Worm (Caenorhabditis elegans) whole organism, late embryonic: ENCODE data around the gene T26C12.1.

ENCODE experiments used
- C38D4.7 ChIP-seq: fragments of 200-800 bp; sonication (Bioruptor generic); optimal IDR thresholded peaks from 2 replicates; lab custom pipeline; 2018; ENCODE audit warnings: mild to moderate bottlenecking, missing genetic modification characterization, moderate library complexity, missing compliant biosample characterization
- Y22D7AL.16 ChIP-seq: sonication (generic microtip); optimal IDR thresholded peaks from 2 replicates; lab custom pipeline; 2016; ENCODE audit warnings: missing genetic modification characterization, missing compliant biosample characterization
- ama-1 ChIP-seq: fragments of 150-350 bp; optimal IDR thresholded peaks from 2 replicates; lab custom pipeline; 2014
- ceh-14 ChIP-seq: sonication (generic microtip); optimal IDR thresholded peaks from 2 replicates; lab custom pipeline; 2016; ENCODE audit warnings: missing genotype, missing genetic modification characterization, missing compliant biosample characterization
- ceh-18 ChIP-seq: sonication (generic microtip); optimal IDR thresholded peaks from 2 replicates; lab custom pipeline; 2016; ENCODE audit warnings: missing genetic modification characterization, missing compliant biosample characterization
- ceh-19 ChIP-seq: fragments of 200-800 bp; sonication (Bioruptor generic); optimal IDR thresholded peaks from 2 replicates; lab custom pipeline; 2018; ENCODE audit warnings: mild to moderate bottlenecking, missing genetic modification characterization, missing compliant biosample characterization
- ceh-2 ChIP-seq: sonication (generic microtip); optimal IDR thresholded peaks from 2 replicates; lab custom pipeline; 2016; ENCODE audit warnings: missing genotype, missing genetic modification characterization, missing compliant biosample characterization
- ceh-22 ChIP-seq: sonication (generic microtip); optimal IDR thresholded peaks from 2 replicates; lab custom pipeline; 2017; ENCODE audit warnings: missing biosample characterization, missing genetic modification characterization
- ceh-30 ChIP-seq: fragments of 150-350 bp; optimal IDR thresholded peaks from 2 replicates; lab custom pipeline; 2014; ENCODE audit warnings: missing biosample characterization, missing genetic modification characterization
- ceh-31 ChIP-seq: sonication (generic microtip); optimal IDR thresholded peaks from 2 replicates; lab custom pipeline; 2016; ENCODE audit warnings: missing genetic modification characterization, missing compliant biosample characterization
- ceh-34 ChIP-seq: sonication (generic microtip); optimal IDR thresholded peaks from 2 replicates; lab custom pipeline; 2016; ENCODE audit warnings: mild to moderate bottlenecking, missing genetic modification characterization, missing compliant biosample characterization
- ceh-45 ChIP-seq: fragments of 200-800 bp; sonication (Bioruptor generic); IDR thresholded peaks from 2 replicates; pipeline ENCODE4 v1.3.6; 2022; ENCODE audit warnings: missing genetic modification reagents, missing genetic modification characterization, missing compliant biosample characterization
- ceh-48 ChIP-seq: sonication (generic microtip); optimal IDR thresholded peaks from 2 replicates; lab custom pipeline; 2016; ENCODE audit warnings: missing genetic modification characterization, inconsistent platforms, missing compliant biosample characterization
- che-1 ChIP-seq: sonication (generic microtip); optimal IDR thresholded peaks from 2 replicates; lab custom pipeline; 2016; ENCODE audit warnings: mild to moderate bottlenecking, missing genetic modification characterization, missing compliant biosample characterization
- dmd-4 ChIP-seq: sonication (generic microtip); optimal IDR thresholded peaks from 2 replicates; lab custom pipeline; 2016; ENCODE audit warnings: borderline replicate concordance, missing genetic modification characterization, missing compliant biosample characterization
- elt-2 ChIP-seq: sonication (generic microtip); optimal IDR thresholded peaks from 2 replicates; lab custom pipeline; 2016; ENCODE audit warnings: missing genetic modification reagents, missing genetic modification characterization, missing compliant biosample characterization
- fax-1 ChIP-seq: sonication (generic microtip); optimal IDR thresholded peaks from 2 replicates; lab custom pipeline; 2016; ENCODE audit warnings: missing genotype, missing genetic modification characterization, missing compliant biosample characterization
- fkh-6 ChIP-seq: sonication (generic microtip); optimal IDR thresholded peaks from 2 replicates; lab custom pipeline; 2016; ENCODE audit warnings: missing genetic modification characterization, missing compliant biosample characterization
- gmeb-2 ChIP-seq: sonication (generic microtip); optimal IDR thresholded peaks from 2 replicates; lab custom pipeline; 2016; ENCODE audit warnings: missing genetic modification characterization, inconsistent platforms, missing compliant biosample characterization
- hlh-30 ChIP-seq: sonication (generic microtip); optimal IDR thresholded peaks from 2 replicates; lab custom pipeline; 2017; ENCODE audit warnings: antibody characterized with exemption, missing genetic modification characterization, missing compliant biosample characterization; ENCODE audit not compliant: insufficient read depth
- hlh-6 ChIP-seq: sonication (generic microtip); optimal IDR thresholded peaks from 2 replicates; lab custom pipeline; 2016; ENCODE audit warnings: missing genotype, missing genetic modification characterization, missing compliant biosample characterization
- lim-6 ChIP-seq: sonication (generic microtip); optimal IDR thresholded peaks from 2 replicates; lab custom pipeline; 2016; ENCODE audit warnings: missing genetic modification characterization, missing compliant biosample characterization
- madf-2 ChIP-seq: sonication (generic microtip); optimal IDR thresholded peaks from 2 replicates; lab custom pipeline; 2017; ENCODE audit warnings: missing genetic modification characterization, missing compliant biosample characterization
- mec-3 ChIP-seq: sonication (generic microtip); optimal IDR thresholded peaks from 2 replicates; lab custom pipeline; 2016; ENCODE audit warnings: borderline replicate concordance, missing genetic modification characterization, missing compliant biosample characterization
- nhr-232 ChIP-seq: sonication (generic microtip); optimal IDR thresholded peaks from 2 replicates; lab custom pipeline; 2016; ENCODE audit warnings: missing genetic modification characterization, missing compliant biosample characterization
- pag-3 ChIP-seq: sonication (generic microtip); optimal IDR thresholded peaks from 2 replicates; lab custom pipeline; 2016; ENCODE audit warnings: missing compliant biosample characterization, missing genetic modification characterization, borderline replicate concordance
- pat-9 ChIP-seq: fragments of 200-800 bp; sonication (Bioruptor generic); optimal IDR thresholded peaks from 2 replicates; lab custom pipeline; 2018; ENCODE audit warnings: mild to moderate bottlenecking, missing genetic modification characterization, moderate library complexity, missing compliant biosample characterization
- pha-4 ChIP-seq: fragments of 150-350 bp; optimal IDR thresholded peaks from 2 replicates; lab custom pipeline; 2018; ENCODE audit warnings: missing biosample characterization, missing genetic modification reagents, missing genetic modification characterization
- pqm-1 ChIP-seq: sonication (generic microtip); optimal IDR thresholded peaks from 2 replicates; lab custom pipeline; 2016; ENCODE audit warnings: missing genetic modification characterization, missing compliant biosample characterization
- pros-1 ChIP-seq: fragments of 150-350 bp; optimal IDR thresholded peaks from 2 replicates; lab custom pipeline; 2014; ENCODE audit warnings: missing biosample characterization, missing genetic modification reagents, missing genetic modification characterization
- ref-2 ChIP-seq: sonication (generic microtip); optimal IDR thresholded peaks from 2 replicates; lab custom pipeline; 2016; ENCODE audit warnings: missing genetic modification characterization, missing compliant biosample characterization
- rnt-1 ChIP-seq: sonication (generic microtip); optimal IDR thresholded peaks from 2 replicates; lab custom pipeline; 2016; ENCODE audit warnings: missing genetic modification characterization, missing compliant biosample characterization
- sdc-2 ChIP-seq: sonication (generic microtip); optimal IDR thresholded peaks from 2 replicates; lab custom pipeline; 2016; ENCODE audit warnings: missing genotype, missing genetic modification characterization, missing compliant biosample characterization
- sox-2 ChIP-seq: fragments of 200-800 bp; sonication (Bioruptor generic); IDR thresholded peaks from 2 replicates; pipeline ENCODE4 v1.3.6; 2022; ENCODE audit warnings: missing genetic modification reagents, missing genetic modification characterization, missing compliant biosample characterization
- sox-4 ChIP-seq: sonication (generic microtip); optimal IDR thresholded peaks from 2 replicates; lab custom pipeline; 2017; ENCODE audit warnings: mild to moderate bottlenecking, missing genetic modification characterization, inconsistent platforms, missing compliant biosample characterization
- tbx-2 ChIP-seq: sonication (generic microtip); optimal IDR thresholded peaks from 2 replicates; lab custom pipeline; 2016; ENCODE audit warnings: missing genetic modification characterization, missing compliant biosample characterization
- ttx-3 ChIP-seq: sonication (generic microtip); optimal IDR thresholded peaks from 2 replicates; lab custom pipeline; 2016; ENCODE audit warnings: missing genetic modification reagents, missing genetic modification characterization, missing compliant biosample characterization
- unc-3 ChIP-seq, 2 experiments: fragments of 200-800 bp in 1 of 2; sonication (Bioruptor generic) in 1 of 2; sonication (generic microtip) in 1 of 2; conservative IDR thresholded peaks in 1 of 2; optimal IDR thresholded peaks in 1 of 2; 2 replicates each; pipeline versions ENCODE4 v1.3.6 to Lab custom; 2016 to 2022; ENCODE audit warnings: missing compliant biosample characterization in 2 of 2, missing genetic modification characterization in 2 of 2, missing genetic modification reagents in 1 of 2
- unc-42 ChIP-seq: sonication (generic microtip); optimal IDR thresholded peaks from 2 replicates; lab custom pipeline; 2016; ENCODE audit warnings: missing genotype, missing genetic modification characterization, missing compliant biosample characterization
- unc-55 ChIP-seq: sonication (generic microtip); optimal IDR thresholded peaks from 2 replicates; lab custom pipeline; 2017; ENCODE audit warnings: missing biosample characterization, missing genetic modification reagents, missing genetic modification characterization
- zip-5 ChIP-seq: sonication (generic microtip); optimal IDR thresholded peaks from 2 replicates; lab custom pipeline; 2016; ENCODE audit warnings: missing genetic modification characterization, missing compliant biosample characterization
- ztf-16 ChIP-seq: sonication (generic microtip); optimal IDR thresholded peaks from 2 replicates; lab custom pipeline; 2017; ENCODE audit warnings: missing genetic modification characterization, missing compliant biosample characterization

T26C12.1 gene

DNA sequence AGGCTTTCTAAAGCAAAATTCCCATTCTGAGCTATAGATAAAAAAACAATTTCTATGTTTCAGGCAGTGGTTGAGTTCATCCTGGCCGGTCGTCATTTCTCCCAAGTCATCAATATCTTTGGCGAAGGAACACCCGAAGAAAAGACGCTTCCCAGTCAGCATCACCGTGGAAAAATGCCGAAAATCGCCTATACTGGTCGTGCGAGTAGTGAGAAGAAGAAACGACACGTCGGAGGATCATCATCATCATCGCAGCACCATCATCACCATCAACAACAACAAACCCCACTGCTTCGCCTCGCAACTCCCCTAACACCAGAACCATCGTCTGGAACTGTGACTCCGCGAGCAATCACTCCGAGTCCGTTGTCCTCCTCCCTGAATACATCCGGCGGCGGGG, 7.2 kb upstream of the T26C12.1 start:
- no peak for TF ChIP-seq ceh-45 (GFP tag; lab: Robert Waterston, UW)
- TF ChIP-seq fkh-6 (tag; lab: Kevin White, UChicago) = no peak
- TF ChIP-seq pqm-1 = no peak
- TF ChIP-seq C38D4.7 = no peak
- no peak for TF ChIP-seq ceh-2 (tag; lab: Kevin White, UChicago)
- TF ChIP-seq gmeb-2 (tag; lab: Kevin White, UChicago) = no peak
- no peak for TF ChIP-seq fax-1
- TF ChIP-seq tbx-2 = no peak
- TF ChIP-seq unc-55 = no peak
- TF ChIP-seq mec-3 (tag; lab: Kevin White, UChicago) = no peak
- no peak for TF ChIP-seq ref-2 (tag; lab: Kevin White, UChicago)
- TF ChIP-seq ceh-19 (GFP tag; lab: Kevin White, UChicago) = no peak
- TF ChIP-seq pros-1 (tag; lab: Kevin White, UChicago) = no peak
- no peak for TF ChIP-seq zip-5
- TF ChIP-seq rnt-1 (tag; lab: Kevin White, UChicago) = no peak

DNA sequence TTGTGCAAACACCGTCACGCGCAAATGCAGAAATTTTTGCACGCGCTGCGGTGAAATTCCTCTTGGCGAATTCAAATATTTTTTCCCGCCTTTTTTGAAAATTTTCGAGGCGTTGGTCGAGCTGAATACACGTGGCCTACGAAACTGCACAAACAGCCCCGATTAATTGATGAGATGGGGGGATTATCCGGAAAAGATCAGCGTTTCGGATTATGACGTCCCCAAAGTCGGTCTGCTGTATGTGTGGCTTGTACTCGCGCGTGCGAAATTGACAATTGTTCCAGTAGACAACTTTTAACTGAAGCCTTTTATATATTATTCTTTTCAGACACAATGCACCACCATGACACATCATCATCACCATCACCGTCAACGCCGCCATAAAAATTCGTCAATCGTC, 6.7 kb upstream of the T26C12.1 start:
- TF ChIP-seq ceh-48 (tag; lab: Kevin White, UChicago) = no peak
- TF ChIP-seq ceh-14 (tag; lab: Kevin White, UChicago) = no peak
- no peak for TF ChIP-seq C38D4.7
- TF ChIP-seq hlh-6 = no peak
- TF ChIP-seq Y22D7AL.16 (tag; lab: Kevin White, UChicago) = no peak
- TF ChIP-seq pros-1 (tag; lab: Kevin White, UChicago) = no peak
- TF ChIP-seq sdc-2 (tag; lab: Kevin White, UChicago) = no peak
- no peak for TF ChIP-seq ceh-18 (tag; lab: Kevin White, UChicago)
- no peak for TF ChIP-seq pha-4 (tag; lab: Kevin White, UChicago)
- no peak for TF ChIP-seq sox-2
- no peak for TF ChIP-seq ceh-31 (tag; lab: Kevin White, UChicago)
- no peak for TF ChIP-seq ceh-30
- TF ChIP-seq che-1 = no peak
- TF ChIP-seq nhr-232 (tag; lab: Kevin White, UChicago) = no peak
- no peak for TF ChIP-seq lim-6 (tag; lab: Kevin White, UChicago)
- no peak for TF ChIP-seq tbx-2
- no peak for TF ChIP-seq ceh-34 (tag; lab: Kevin White, UChicago)
- no peak for TF ChIP-seq elt-2
- no peak for TF ChIP-seq pag-3 (tag; lab: Kevin White, UChicago)
- TF ChIP-seq, all 69 proteins: peak for 0

DNA sequence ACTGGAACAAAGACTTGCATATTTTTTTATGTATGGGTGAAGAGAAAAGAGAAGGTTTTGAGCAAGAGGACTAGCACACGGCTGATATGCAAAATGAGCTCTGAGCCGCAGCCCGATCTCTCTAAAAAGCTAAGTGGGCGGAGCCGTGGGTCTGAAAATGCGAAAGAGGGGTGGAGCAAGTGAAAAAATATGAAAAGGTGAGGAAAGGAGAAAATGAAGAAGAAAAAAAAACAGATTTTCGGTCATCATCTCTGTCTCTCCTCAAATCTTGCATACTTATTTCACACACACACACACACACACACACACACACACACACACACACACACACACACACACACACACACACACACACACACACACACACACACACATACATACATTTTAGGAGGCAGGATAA, 4.3 kb upstream of the T26C12.1 start, which contains the start of gene dmd-9:
Gene dmd-9, minus strand, starts transcription at position 101 of the 400 bp plus-strand sequence.
- no peak for TF ChIP-seq hlh-6
- TF ChIP-seq madf-2 = no peak
- no peak for TF ChIP-seq ttx-3 (tag; lab: Kevin White, UChicago)
- TF ChIP-seq sox-2 = no peak
- no peak for TF ChIP-seq ama-1 (lab: Kevin White, UChicago)
- no peak for TF ChIP-seq ztf-16 (tag; lab: Kevin White, UChicago)
- no peak for TF ChIP-seq ceh-22 (tag; lab: Kevin White, UChicago)
- no peak for TF ChIP-seq unc-3 (GFP tag; conservative IDR thresholded peaks at IDR 0.05; lab: Robert Waterston, UW)
- TF ChIP-seq unc-3 (tag; optimal IDR thresholded peaks at IDR 0.05; lab: Kevin White, UChicago) = no peak

DNA sequence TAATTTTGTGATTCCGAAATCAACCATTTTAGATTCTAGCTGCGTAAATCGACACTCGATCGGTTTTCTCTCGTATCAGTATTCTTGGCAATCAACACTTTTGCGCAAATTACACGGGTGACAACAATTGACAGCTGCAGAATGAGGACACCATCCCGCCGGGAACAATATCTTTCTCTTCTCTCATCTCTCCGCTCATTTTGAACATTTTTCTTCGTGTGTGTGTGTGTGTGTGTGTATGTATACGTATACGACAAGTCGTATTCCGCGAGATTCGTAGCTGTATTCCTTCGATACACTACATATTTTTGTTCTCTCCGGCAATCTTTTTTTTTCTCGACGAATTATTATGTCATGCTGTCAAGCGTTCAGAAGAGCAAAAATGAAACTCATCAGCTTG, 1.8 kb upstream of the T26C12.1 start:
- TF ChIP-seq unc-55 = peak; percentile 2
- TF ChIP-seq dmd-4 = no peak

ce11 chrIV:3260216-3260615, 1.5 kb downstream of the T26C12.1 start:
- no peak for TF ChIP-seq hlh-30 (tag; lab: Kevin White, UChicago)
- TF ChIP-seq fkh-6 (tag; lab: Kevin White, UChicago) = no peak
- no peak for TF ChIP-seq pat-9
- TF ChIP-seq dmd-4 = no peak
- no peak for TF ChIP-seq elt-2
- no peak for TF ChIP-seq ceh-19 (GFP tag; lab: Kevin White, UChicago)
- TF ChIP-seq sox-4 (tag; lab: Kevin White, UChicago) = no peak
- no peak for TF ChIP-seq unc-42 (tag; lab: Kevin White, UChicago)
